Fruit fly (Drosophila melanogaster) whole organism, adult: ENCODE data around the gene InR.
A peak's percentile ranks its signal among the peaks of the same experiment; 100 is the strongest.

Source experiments
- CG11617 ChIP-seq: fragments of 200-800 bp; sonication (Bioruptor generic); optimal IDR thresholded peaks from 2 replicates; lab custom pipeline; 2017; ENCODE audit warnings: mild to moderate bottlenecking, missing biosample characterization, missing genetic modification reagents, missing genetic modification characterization
- CG12768 ChIP-seq: fragments of 200-800 bp; sonication (Bioruptor generic); optimal IDR thresholded peaks from 2 replicates; lab custom pipeline; 2017; ENCODE audit warnings: missing biosample characterization, missing genetic modification characterization, mild to moderate bottlenecking, moderate library complexity, missing genetic modification reagents
- CG14711 ChIP-seq: fragments of 200-800 bp; sonication (Bioruptor generic); optimal IDR thresholded peaks from 2 replicates; lab custom pipeline; 2018; ENCODE audit warnings: missing biosample characterization, mild to moderate bottlenecking, missing genetic modification characterization, moderate library complexity
- CG1620 ChIP-seq: fragments of 200-800 bp; sonication (Bioruptor generic); optimal IDR thresholded peaks from 2 replicates; lab custom pipeline; 2016; ENCODE audit warnings: missing biosample characterization, missing genetic modification characterization
- CG33017 ChIP-seq: fragments of 200-800 bp; sonication (Bioruptor generic); optimal IDR thresholded peaks from 2 replicates; lab custom pipeline; 2018; ENCODE audit warnings: missing biosample characterization, mild to moderate bottlenecking, missing genetic modification characterization, moderate library complexity
- CG5204 ChIP-seq: fragments of 200-800 bp; sonication (Bioruptor generic); optimal IDR thresholded peaks from 2 replicates; lab custom pipeline; 2016; ENCODE audit warnings: missing biosample characterization, missing genetic modification characterization
- CG7045 ChIP-seq: fragments of 200-800 bp; sonication (Bioruptor generic); optimal IDR thresholded peaks from 2 replicates; lab custom pipeline; 2017; ENCODE audit warnings: missing biosample characterization, mild to moderate bottlenecking, missing genetic modification characterization
- CG7101 ChIP-seq: fragments of 200-800 bp; sonication (Bioruptor generic); optimal IDR thresholded peaks from 2 replicates; lab custom pipeline; 2018; ENCODE audit warnings: missing biosample characterization, mild to moderate bottlenecking, missing genetic modification characterization, moderate library complexity
- Clk ChIP-seq: fragments of 200-800 bp; sonication (Bioruptor generic); optimal IDR thresholded peaks from 2 replicates; lab custom pipeline; 2017; ENCODE audit warnings: missing biosample characterization, missing genetic modification characterization
- Crg-1 ChIP-seq: fragments of 200-800 bp; sonication (Bioruptor generic); optimal IDR thresholded peaks from 2 replicates; lab custom pipeline; 2016; ENCODE audit warnings: missing biosample characterization, missing genetic modification characterization
- Hr96 ChIP-seq: fragments of 200-800 bp; sonication (Bioruptor generic); optimal IDR thresholded peaks from 2 replicates; lab custom pipeline; 2016; ENCODE audit warnings: missing biosample characterization, missing genetic modification characterization
- Mnt ChIP-seq: fragments of 200-800 bp; sonication (Bioruptor generic); optimal IDR thresholded peaks from 2 replicates; lab custom pipeline; 2016; ENCODE audit warnings: missing biosample characterization, mild to moderate bottlenecking, missing genetic modification characterization
- bab1 ChIP-seq: fragments of 200-800 bp; sonication (Bioruptor generic); optimal IDR thresholded peaks from 3 replicates; lab custom pipeline; 2019; ENCODE audit warnings: missing biosample characterization, mild to moderate bottlenecking, missing genetic modification characterization, moderate library complexity
- cic ChIP-seq: fragments of 200-800 bp; sonication (Bioruptor generic); optimal IDR thresholded peaks from 2 replicates; lab custom pipeline; 2017; ENCODE audit warnings: missing biosample characterization, mild to moderate bottlenecking, missing genetic modification characterization, moderate library complexity
- cnc ChIP-seq, 2 experiments: fragments of >200 bp; optimal IDR thresholded peaks; 2 replicates each; lab custom pipeline; 2017
- kay ChIP-seq: fragments of 200-800 bp; sonication (Bioruptor generic); peaks from one replicate; lab custom pipeline; 2016; ENCODE audit warnings: missing biosample characterization, missing genetic modification characterization, borderline replicate concordance
- ovo ChIP-seq: fragments of 200-800 bp; sonication (Bioruptor generic); optimal IDR thresholded peaks from 2 replicates; lab custom pipeline; 2016; ENCODE audit warnings: missing biosample characterization, missing genetic modification characterization
- pad ChIP-seq: fragments of 200-800 bp; sonication (Bioruptor generic); optimal IDR thresholded peaks from 3 replicates; lab custom pipeline; 2017; ENCODE audit warnings: missing biosample characterization, missing genetic modification characterization, mild to moderate bottlenecking, moderate library complexity, missing genetic modification reagents
- tj ChIP-seq: fragments of 200-800 bp; sonication (Bioruptor generic); optimal IDR thresholded peaks from 3 replicates; lab custom pipeline; 2017; ENCODE audit warnings: missing biosample characterization, mild to moderate bottlenecking, missing genetic modification characterization, moderate library complexity
- toe ChIP-seq: fragments of 200-800 bp; sonication (Bioruptor generic); optimal IDR thresholded peaks from 2 replicates; lab custom pipeline; 2016; ENCODE audit warnings: missing biosample characterization, missing genetic modification characterization

InR gene

dm6 chr3R:21632930-21633780 is 14.0 kb upstream of the InR start:
- TF ChIP-seq pad = peak; percentile 38
- TF ChIP-seq cic (GFP tag; lab: Kevin White, UChicago) = peak; percentile 94
- no peak for TF ChIP-seq cnc (optimal IDR thresholded peaks at IDR 0.05; lab: Kevin White, UChicago)
- no peak for TF ChIP-seq Crg-1
- TF ChIP-seq CG33017 = peak; percentile 55
- TF ChIP-seq CG5204 (GFP tag; lab: Kevin White, UChicago) = peak; percentile 60
- TF ChIP-seq CG7045 (GFP tag; lab: Kevin White, UChicago) = peak; percentile 57
- peak; percentile 95 for TF ChIP-seq Mnt (GFP tag; lab: Kevin White, UChicago)
- peak; percentile 98 for TF ChIP-seq kay (GFP tag; lab: Kevin White, UChicago)
- peak; percentile 82 for TF ChIP-seq toe (GFP tag; lab: Kevin White, UChicago)
- peak; percentile 99 for TF ChIP-seq bab1
- peak; percentile 66 for TF ChIP-seq tj (GFP tag; lab: Kevin White, UChicago)
- TF ChIP-seq CG7101 (tag; lab: Kevin White, UChicago) = no peak
- TF ChIP-seq Hr96 (GFP tag; lab: Kevin White, UChicago) = peak; percentile 62
- peak; percentile 77 for TF ChIP-seq Clk (GFP tag; lab: Kevin White, UChicago)
- TF ChIP-seq ovo (GFP tag; lab: Kevin White, UChicago) = peak; percentile 81
- peak; percentile 80 for TF ChIP-seq CG12768 (GFP tag; lab: Kevin White, UChicago)
- TF ChIP-seq CG11617 = peak; percentile 49
- peak; percentile 21 for TF ChIP-seq CG14711 (tag; lab: Kevin White, UChicago)
- TF ChIP-seq CG1620 (GFP tag; lab: Kevin White, UChicago) = no peak

dm6 chr3R:21632582-21632929 is 13.4 kb upstream of the InR start:
- TF ChIP-seq Crg-1 (no peak), CG12768 (GFP tag; lab: Kevin White, UChicago) (no peak), toe (GFP tag; lab: Kevin White, UChicago) (no peak)

dm6 chr3R:21631757-21632473 is 12.8 kb upstream of the InR start:
- no peak for TF ChIP-seq ovo (GFP tag; lab: Kevin White, UChicago)
- peak; percentile 86 for TF ChIP-seq tj (GFP tag; lab: Kevin White, UChicago)
- no peak for TF ChIP-seq toe (GFP tag; lab: Kevin White, UChicago)

- TF ChIP-seq ovo (GFP tag; lab: Kevin White, UChicago) = no peak
- peak; percentile 69 for TF ChIP-seq kay (GFP tag; lab: Kevin White, UChicago)
These were observed 11.9 kb upstream of the InR start for dm6 chr3R:21630979-21631499.

- TF ChIP-seq CG7101 (tag; lab: Kevin White, UChicago) (peak; percentile 19), CG7045 (GFP tag; lab: Kevin White, UChicago) (no peak), CG12768 (GFP tag; lab: Kevin White, UChicago) (peak; percentile 48), CG5204 (GFP tag; lab: Kevin White, UChicago) (no peak), Crg-1 (no peak), kay (GFP tag; lab: Kevin White, UChicago) (peak; percentile 94), cnc (optimal IDR thresholded peaks at IDR 0.05; lab: Kevin White, UChicago) (no peak), tj (GFP tag; lab: Kevin White, UChicago) (peak; percentile 84), ovo (GFP tag; lab: Kevin White, UChicago) (peak; percentile 46), Mnt (GFP tag; lab: Kevin White, UChicago) (peak; percentile 46), Hr96 (GFP tag; lab: Kevin White, UChicago) (no peak), pad (peak; percentile 86), CG33017 (peak; percentile 19), CG1620 (GFP tag; lab: Kevin White, UChicago) (no peak), CG14711 (tag; lab: Kevin White, UChicago) (peak; percentile 10), bab1 (peak; percentile 22), toe (GFP tag; lab: Kevin White, UChicago) (no peak), Clk (GFP tag; lab: Kevin White, UChicago) (no peak), CG11617 (no peak), cic (GFP tag; lab: Kevin White, UChicago) (peak; percentile 68)
These were observed 11.2 kb upstream of the InR start for dm6 chr3R:21630226-21630857.
